Worm (Caenorhabditis elegans) whole organism, L3 larva: ENCODE results near the gene nrde-3.

ENCODE experiments used
- R02D3.7 ChIP-seq: fragments of 150-350 bp; optimal IDR thresholded peaks from 2 replicates; lab custom pipeline; 2014; ENCODE audit warnings: missing biosample characterization, missing genetic modification characterization
- ZK546.5 ChIP-seq: sonication (generic microtip); optimal IDR thresholded peaks from 2 replicates; lab custom pipeline; 2017; ENCODE audit warnings: missing biosample characterization, missing genetic modification characterization
- aly-2 ChIP-seq: fragments of 150-350 bp; optimal IDR thresholded peaks from 2 replicates; lab custom pipeline; 2014; ENCODE audit warnings: missing biosample characterization, missing genetic modification characterization
- ama-1 ChIP-seq: fragments of 150-350 bp; optimal IDR thresholded peaks from 2 replicates; lab custom pipeline; 2018
- ceh-16 ChIP-seq: sonication (generic microtip); optimal IDR thresholded peaks from 2 replicates; lab custom pipeline; 2017; ENCODE audit warnings: missing biosample characterization, missing genetic modification characterization
- ceh-28 ChIP-seq: fragments of 150-350 bp; optimal IDR thresholded peaks from 2 replicates; lab custom pipeline; 2014; ENCODE audit warnings: missing biosample characterization, missing genetic modification reagents, missing genetic modification characterization
- ceh-82 ChIP-seq: fragments of 150-350 bp; optimal IDR thresholded peaks from 2 replicates; lab custom pipeline; 2014; ENCODE audit warnings: missing biosample characterization, missing genetic modification characterization
- egl-27 ChIP-seq: sonication (generic microtip); optimal IDR thresholded peaks from 4 replicates; lab custom pipeline; 2017; ENCODE audit warnings: missing biosample characterization, missing genetic modification reagents, missing genetic modification characterization
- egl-5 ChIP-seq: fragments of 150-350 bp; optimal IDR thresholded peaks from 2 replicates; lab custom pipeline; 2017; ENCODE audit warnings: missing biosample characterization, missing genetic modification reagents, missing genetic modification characterization, inconsistent platforms
- elt-1 ChIP-seq: fragments of 150-350 bp; optimal IDR thresholded peaks from 2 replicates; lab custom pipeline; 2014; ENCODE audit warnings: missing biosample characterization, missing genetic modification characterization
- elt-2 ChIP-seq: sonication (generic microtip); optimal IDR thresholded peaks from 2 replicates; lab custom pipeline; 2016; ENCODE audit warnings: missing genetic modification reagents, mild to moderate bottlenecking, missing genetic modification characterization, missing compliant biosample characterization
- eor-1 ChIP-seq, 2 experiments: fragments of 150-350 bp; optimal IDR thresholded peaks; 2 replicates each; lab custom pipeline; 2014 to 2018; ENCODE audit warnings: missing biosample characterization in 2 of 2, missing genetic modification characterization in 2 of 2
- fkh-2 ChIP-seq: fragments of 150-350 bp; optimal IDR thresholded peaks from 2 replicates; lab custom pipeline; 2014; ENCODE audit warnings: missing biosample characterization, missing genetic modification reagents, missing genetic modification characterization
- fos-1 ChIP-seq: fragments of 150-350 bp; optimal IDR thresholded peaks from 2 replicates; lab custom pipeline; 2014; ENCODE audit warnings: missing biosample characterization, missing genetic modification characterization
- hmg-11 ChIP-seq: sonication (generic microtip); optimal IDR thresholded peaks from 2 replicates; lab custom pipeline; 2016; ENCODE audit warnings: missing genetic modification characterization, missing compliant biosample characterization
- jun-1 ChIP-seq: fragments of 150-350 bp; optimal IDR thresholded peaks from 2 replicates; lab custom pipeline; 2014; ENCODE audit warnings: missing biosample characterization, missing genetic modification reagents, missing genetic modification characterization
- lin-15B ChIP-seq: fragments of 150-350 bp; optimal IDR thresholded peaks from 2 replicates; lab custom pipeline; 2014; ENCODE audit warnings: missing biosample characterization, missing genetic modification characterization
- lin-39 ChIP-seq: fragments of 150-350 bp; optimal IDR thresholded peaks from 2 replicates; lab custom pipeline; 2018; ENCODE audit warnings: missing biosample characterization, missing genetic modification reagents, missing genetic modification characterization
- lsy-12 ChIP-seq: sonication (generic microtip); optimal IDR thresholded peaks from 2 replicates; lab custom pipeline; 2016; ENCODE audit warnings: mild to moderate bottlenecking, missing genetic modification characterization, missing compliant biosample characterization
- mdl-1 ChIP-seq: fragments of 150-350 bp; optimal IDR thresholded peaks from 2 replicates; lab custom pipeline; 2014; ENCODE audit warnings: missing biosample characterization, missing genetic modification characterization
- nfya-1 ChIP-seq: sonication (generic microtip); optimal IDR thresholded peaks from 2 replicates; lab custom pipeline; 2017; ENCODE audit warnings: missing genetic modification characterization, mild to moderate bottlenecking, missing compliant biosample characterization, antibody characterized with exemption, moderate library complexity; ENCODE audit not compliant: insufficient read depth
- nhr-11 ChIP-seq: fragments of 150-350 bp; optimal IDR thresholded peaks from 2 replicates; lab custom pipeline; 2014; ENCODE audit warnings: missing biosample characterization, missing genetic modification characterization
- nhr-23 ChIP-seq: fragments of 150-350 bp; optimal IDR thresholded peaks from 2 replicates; lab custom pipeline; 2014; ENCODE audit warnings: missing biosample characterization, missing genetic modification reagents, missing genetic modification characterization
- nhr-237 ChIP-seq: fragments of 150-350 bp; optimal IDR thresholded peaks from 2 replicates; lab custom pipeline; 2014; ENCODE audit warnings: missing biosample characterization, missing genetic modification characterization
- nhr-25 ChIP-seq: sonication (generic microtip); optimal IDR thresholded peaks from 2 replicates; lab custom pipeline; 2017; ENCODE audit warnings: missing biosample characterization, missing genetic modification characterization
- nhr-43 ChIP-seq: sonication (generic microtip); optimal IDR thresholded peaks from 2 replicates; lab custom pipeline; 2016; ENCODE audit warnings: mild to moderate bottlenecking, missing genetic modification characterization, missing compliant biosample characterization; ENCODE audit not compliant: poor library complexity, severe bottlenecking
- nhr-67 ChIP-seq: fragments of 150-350 bp; optimal IDR thresholded peaks from 2 replicates; lab custom pipeline; 2014; ENCODE audit warnings: missing biosample characterization, missing genetic modification characterization
- pha-4 ChIP-seq: fragments of 150-350 bp; optimal IDR thresholded peaks from 2 replicates; lab custom pipeline; 2014; ENCODE audit warnings: missing biosample characterization, missing genetic modification reagents, missing genetic modification characterization
- pqm-1 ChIP-seq: fragments of 150-350 bp; optimal IDR thresholded peaks from 2 replicates; lab custom pipeline; 2017; ENCODE audit warnings: missing biosample characterization, missing genetic modification characterization, inconsistent platforms
- sea-2 ChIP-seq: fragments of 150-350 bp; sonication (generic microtip); optimal IDR thresholded peaks from 4 replicates; lab custom pipeline; 2014; ENCODE audit warnings: missing biosample characterization, missing genetic modification reagents, missing genetic modification characterization
- skn-1 ChIP-seq: fragments of 150-350 bp; optimal IDR thresholded peaks from 2 replicates; lab custom pipeline; 2014; ENCODE audit warnings: missing biosample characterization, missing genetic modification characterization
- snpc-4 ChIP-seq: fragments of 150-350 bp; optimal IDR thresholded peaks from 2 replicates; lab custom pipeline; 2014; ENCODE audit warnings: missing biosample characterization, missing genetic modification characterization
- unc-39 ChIP-seq: sonication (generic microtip); optimal IDR thresholded peaks from 4 replicates; lab custom pipeline; 2017; ENCODE audit warnings: missing biosample characterization, missing genetic modification characterization
- unc-62 ChIP-seq: fragments of 150-350 bp; sonication (generic microtip); optimal IDR thresholded peaks from 4 replicates; lab custom pipeline; 2014; ENCODE audit warnings: missing biosample characterization, missing genetic modification reagents, missing genetic modification characterization
- zag-1 ChIP-seq: fragments of 150-350 bp; optimal IDR thresholded peaks from 2 replicates; lab custom pipeline; 2014; ENCODE audit warnings: missing biosample characterization, missing genetic modification characterization
- ztf-4 ChIP-seq: fragments of 150-350 bp; optimal IDR thresholded peaks from 2 replicates; lab custom pipeline; 2014; ENCODE audit warnings: missing biosample characterization, missing genetic modification characterization

nrde-3 gene

ce11 chrX:382692-383091, 10.7 kb downstream of the nrde-3 start, which contains the start of gene ife-2:
Gene ife-2, minus strand, starts transcription at chrX:382709.
- peak; percentile 97 for TF ChIP-seq nfya-1 (tag; lab: Kevin White, UChicago)
- TF ChIP-seq jun-1, result peak; percentile 10
- TF ChIP-seq ama-1 (lab: Kevin White, UChicago), result no peak
- TF ChIP-seq lin-15B, result peak; percentile 47
- peak; percentile 94 for TF ChIP-seq pha-4 (tag; lab: Kevin White, UChicago)
- TF ChIP-seq elt-2 (tag; lab: Kevin White, UChicago), result peak; percentile 52
- peak; percentile 58 for TF ChIP-seq snpc-4 (tag; lab: Kevin White, UChicago)
- peak; percentile 82 for TF ChIP-seq ceh-28 (tag; lab: Kevin White, UChicago)
- TF ChIP-seq nhr-43 (tag; lab: Kevin White, UChicago), result peak; percentile 67
- peak; percentile 1 for TF ChIP-seq pqm-1 (tag; lab: Kevin White, UChicago)
- no peak for TF ChIP-seq ZK546.5 (tag; lab: Kevin White, UChicago)
- TF ChIP-seq hmg-11 (tag; lab: Kevin White, UChicago), result peak; percentile 81
- TF ChIP-seq lin-39 (tag; lab: Kevin White, UChicago), result peak; percentile 62
- no peak for TF ChIP-seq mdl-1 (tag; lab: Kevin White, UChicago)
- TF ChIP-seq R02D3.7 (tag; lab: Kevin White, UChicago), result peak; percentile 44
- no peak for TF ChIP-seq ceh-16
- no peak for TF ChIP-seq nhr-237
- no peak for TF ChIP-seq ceh-82 (tag; lab: Kevin White, UChicago)
- peak; percentile 65 for TF ChIP-seq nhr-25 (tag; lab: Kevin White, UChicago)
- TF ChIP-seq skn-1, result peak; percentile 5
- TF ChIP-seq nhr-23 (tag; lab: Kevin White, UChicago), result peak; percentile 60

ce11 chrX:388728-389127, 16.7 kb downstream of the nrde-3 start, which contains the start of gene ceh-93:
Gene ceh-93, minus strand, starts transcription at chrX:388797.
- TF ChIP-seq nfya-1 (tag; lab: Kevin White, UChicago) (peak; percentile 97), fkh-2 (tag; lab: Kevin White, UChicago) (no peak), egl-27 (tag; lab: Kevin White, UChicago) (no peak), hmg-11 (tag; lab: Kevin White, UChicago) (peak; percentile 43), ztf-4 (tag; lab: Kevin White, UChicago) (no peak), jun-1 (no peak), egl-5 (tag; lab: Kevin White, UChicago) (no peak), lin-15B (peak; percentile 37)

- TF ChIP-seq ceh-82 (tag; lab: Kevin White, UChicago), result no peak
- TF ChIP-seq nhr-11 (tag; lab: Kevin White, UChicago), result no peak
- no peak for TF ChIP-seq nhr-25 (tag; lab: Kevin White, UChicago)
- no peak for TF ChIP-seq skn-1
- TF ChIP-seq aly-2, result no peak
- TF ChIP-seq nhr-23 (tag; lab: Kevin White, UChicago), result no peak
- TF ChIP-seq hmg-11 (tag; lab: Kevin White, UChicago), result no peak
- no peak for TF ChIP-seq ZK546.5 (tag; lab: Kevin White, UChicago)
- no peak for TF ChIP-seq eor-1 (tag; optimal IDR thresholded peaks at IDR 0.05; lab: Kevin White, UChicago)
- no peak for TF ChIP-seq sea-2 (GFP tag; lab: Kevin White, UChicago)
- no peak for TF ChIP-seq nhr-43 (tag; lab: Kevin White, UChicago)
- TF ChIP-seq snpc-4 (tag; lab: Kevin White, UChicago), result no peak
- no peak for TF ChIP-seq mdl-1 (tag; lab: Kevin White, UChicago)
- no peak for TF ChIP-seq ceh-16
- no peak for TF ChIP-seq unc-62 (GFP tag; lab: Kevin White, UChicago)
- no peak for TF ChIP-seq zag-1 (tag; lab: Kevin White, UChicago)
- TF ChIP-seq elt-1 (tag; lab: Kevin White, UChicago), result no peak
- no peak for TF ChIP-seq fkh-2 (tag; lab: Kevin White, UChicago)
Observed at ce11 chrX:389566-389965, 17.5 kb downstream of the nrde-3 start.

- TF ChIP-seq nhr-67 (tag; lab: Kevin White, UChicago) (no peak), fos-1 (tag; lab: Kevin White, UChicago) (no peak), pqm-1 (tag; lab: Kevin White, UChicago) (no peak), R02D3.7 (tag; lab: Kevin White, UChicago) (no peak), unc-62 (GFP tag; lab: Kevin White, UChicago) (no peak), lsy-12 (tag; lab: Kevin White, UChicago) (no peak), unc-39 (tag; lab: Kevin White, UChicago) (no peak), ceh-16 (no peak)
Observed at ce11 chrX:390469-390868, 18.4 kb downstream of the nrde-3 start, which contains the start of gene R04A9.9. Gene R04A9.9, minus strand, starts transcription at chrX:390569.
